Fruit fly (Drosophila melanogaster) whole organism, wandering third instar larva: ENCODE data around the gene CG13244.

ENCODE experiments used
- Abd-B ChIP-seq: fragments of >200 bp; optimal IDR thresholded peaks from 2 replicates; lab custom pipeline; 2017; ENCODE audit warnings: missing biosample characterization, missing genetic modification characterization
- CG32264 ChIP-seq: fragments of 200-800 bp; sonication (Bioruptor generic); optimal IDR thresholded peaks from 2 replicates; lab custom pipeline; 2016; ENCODE audit warnings: missing biosample characterization, missing genetic modification characterization
- CG9705 ChIP-seq: fragments of 200-800 bp; sonication (Bioruptor generic); optimal IDR thresholded peaks from 2 replicates; lab custom pipeline; 2018; ENCODE audit warnings: missing biosample characterization, mild to moderate bottlenecking, missing genetic modification characterization
- CrebA ChIP-seq: fragments of 200-800 bp; sonication (Bioruptor generic); optimal IDR thresholded peaks from 2 replicates; lab custom pipeline; 2016; ENCODE audit warnings: missing biosample characterization, mild to moderate bottlenecking, missing genetic modification characterization, borderline replicate concordance
- Dfd ChIP-seq: fragments of >200 bp; optimal IDR thresholded peaks from 2 replicates; lab custom pipeline; 2017; ENCODE audit warnings: missing biosample characterization, missing genetic modification characterization
- Dif ChIP-seq: fragments of 200-275, 200-300 bp; sonication (Bioruptor generic); optimal IDR thresholded peaks from 2 replicates; lab custom pipeline; 2018; ENCODE audit warnings: missing biosample characterization, missing genetic modification characterization; ENCODE audit not compliant: partially characterized antibody
- HLH106 ChIP-seq: fragments of 200-800 bp; optimal IDR thresholded peaks from 3 replicates; lab custom pipeline; 2019; ENCODE audit warnings: missing biosample characterization, mild to moderate bottlenecking, missing genetic modification characterization, moderate library complexity
- Hnf4 ChIP-seq: fragments of 200-800 bp; sonication (Bioruptor generic); optimal IDR thresholded peaks from 2 replicates; lab custom pipeline; 2016; ENCODE audit warnings: missing biosample characterization, mild to moderate bottlenecking, missing genetic modification characterization
- Hr78 ChIP-seq: fragments of >200 bp; optimal IDR thresholded peaks from 2 replicates; lab custom pipeline; 2017; ENCODE audit warnings: missing biosample characterization, missing genetic modification characterization
- Hr83 ChIP-seq: fragments of 200-300 bp; sonication (Bioruptor generic); optimal IDR thresholded peaks from 2 replicates; lab custom pipeline; 2016; ENCODE audit warnings: missing biosample characterization, mild to moderate bottlenecking, missing genetic modification characterization, moderate library complexity; ENCODE audit not compliant: poor library complexity, severe bottlenecking
- Jra ChIP-seq: sonication (Bioruptor generic); optimal IDR thresholded peaks from 2 replicates; lab custom pipeline; 2016; ENCODE audit warnings: missing biosample characterization, missing genetic modification characterization
- Mio ChIP-seq: sonication (Bioruptor generic); optimal IDR thresholded peaks from 2 replicates; lab custom pipeline; 2016; ENCODE audit warnings: missing biosample characterization, missing genetic modification characterization
- Myc ChIP-seq: fragments of >200 bp; optimal IDR thresholded peaks from 2 replicates; lab custom pipeline; 2017
- N ChIP-seq: fragments of >200 bp; optimal IDR thresholded peaks from 2 replicates; lab custom pipeline; 2018; ENCODE audit warnings: missing biosample characterization, missing external identifiers, missing genetic modification characterization
- Sp1 ChIP-seq: fragments of 200-800 bp; sonication (Bioruptor generic); optimal IDR thresholded peaks from 3 replicates; lab custom pipeline; 2019; ENCODE audit warnings: missing biosample characterization, mild to moderate bottlenecking, missing genetic modification characterization, moderate library complexity
- Vsx2 ChIP-seq: fragments of 200-300, 225-300 bp; sonication (Bioruptor generic); optimal IDR thresholded peaks from 2 replicates; lab custom pipeline; 2018; ENCODE audit warnings: missing biosample characterization, missing genetic modification characterization; ENCODE audit not compliant: partially characterized antibody
- br ChIP-seq: fragments of 200-800 bp; sonication (Bioruptor generic); optimal IDR thresholded peaks from 2 replicates; lab custom pipeline; 2016; ENCODE audit warnings: missing biosample characterization, missing genetic modification characterization
- brk ChIP-seq: fragments of 200-800 bp; sonication (Bioruptor generic); optimal IDR thresholded peaks from 2 replicates; lab custom pipeline; 2016; ENCODE audit warnings: missing biosample characterization, mild to moderate bottlenecking, missing genetic modification characterization
- dl ChIP-seq, 2 experiments: fragments of 175-275, 200-275 bp in 1 of 2; fragments of 200-275 bp in 1 of 2; sonication (Bioruptor generic); optimal IDR thresholded peaks; lab custom pipeline; 2018; ENCODE audit warnings: mild to moderate bottlenecking in 2 of 2, missing biosample characterization in 2 of 2, missing genetic modification characterization in 2 of 2, moderate library complexity in 2 of 2; ENCODE audit not compliant: partially characterized antibody in 2 of 2, insufficient read depth in 1 of 2
- dmrt93B ChIP-seq: fragments of 200-800 bp; sonication (Bioruptor generic); optimal IDR thresholded peaks from 2 replicates; lab custom pipeline; 2018; ENCODE audit warnings: missing biosample characterization, mild to moderate bottlenecking, missing genetic modification characterization
- dsf ChIP-seq: sonication (Bioruptor generic); optimal IDR thresholded peaks from 2 replicates; lab custom pipeline; 2016; ENCODE audit warnings: missing biosample characterization, missing genetic modification characterization, borderline replicate concordance
- ey ChIP-seq: fragments of 200-800 bp; sonication (Bioruptor generic); optimal IDR thresholded peaks from 2 replicates; lab custom pipeline; 2016; ENCODE audit warnings: missing biosample characterization, missing genetic modification characterization
- foxo ChIP-seq, 2 experiments: fragments of 200-800 bp; sonication (Bioruptor generic); optimal IDR thresholded peaks; 2 replicates in 1 of 2; 3 replicates in 1 of 2; lab custom pipeline; 2016 to 2017; ENCODE audit warnings: missing biosample characterization in 2 of 2, missing genetic modification characterization in 2 of 2
- fru ChIP-seq: fragments of 200-800 bp; sonication (Bioruptor generic); optimal IDR thresholded peaks from 3 replicates; lab custom pipeline; 2016; ENCODE audit warnings: missing biosample characterization, mild to moderate bottlenecking, missing genetic modification characterization
- h ChIP-seq: fragments of 200-800 bp; sonication (Bioruptor generic); optimal IDR thresholded peaks from 3 replicates; lab custom pipeline; 2016; ENCODE audit warnings: missing biosample characterization, mild to moderate bottlenecking, missing genetic modification characterization
- jim ChIP-seq: fragments of 175-275, 200-325 bp; sonication (Bioruptor generic); optimal IDR thresholded peaks from 2 replicates; lab custom pipeline; 2016; ENCODE audit warnings: missing biosample characterization, mild to moderate bottlenecking, missing genetic modification characterization
- lola ChIP-seq: fragments of >200 bp; optimal IDR thresholded peaks from 2 replicates; lab custom pipeline; 2017; ENCODE audit warnings: missing biosample characterization, missing genetic modification characterization
- pan ChIP-seq: fragments of >200 bp; optimal IDR thresholded peaks from 2 replicates; lab custom pipeline; 2017
- psq ChIP-seq: fragments of 200-800 bp; sonication (Bioruptor generic); optimal IDR thresholded peaks from 3 replicates; lab custom pipeline; 2017; ENCODE audit warnings: missing biosample characterization, mild to moderate bottlenecking, missing genetic modification characterization, moderate library complexity
- rgr ChIP-seq: fragments of 200-800 bp; sonication (Bioruptor generic); optimal IDR thresholded peaks from 3 replicates; lab custom pipeline; 2016; ENCODE audit warnings: missing biosample characterization, mild to moderate bottlenecking, missing genetic modification characterization
- sage ChIP-seq: fragments of 200-800 bp; sonication (Bioruptor generic); optimal IDR thresholded peaks from 2 replicates; lab custom pipeline; 2016; ENCODE audit warnings: missing biosample characterization, mild to moderate bottlenecking, missing genetic modification characterization
- sv ChIP-seq: fragments of 200-800 bp; sonication (Bioruptor generic); optimal IDR thresholded peaks from 3 replicates; lab custom pipeline; 2016; ENCODE audit warnings: missing biosample characterization, missing genetic modification characterization
- tai ChIP-seq: sonication (Bioruptor generic); optimal IDR thresholded peaks from 2 replicates; lab custom pipeline; 2016; ENCODE audit warnings: missing biosample characterization, missing genetic modification characterization
- usp ChIP-seq: fragments of >200 bp; optimal IDR thresholded peaks from 2 replicates; lab custom pipeline; 2017; ENCODE audit warnings: missing biosample characterization, missing genetic modification characterization
- woc ChIP-seq: sonication (Bioruptor generic); optimal IDR thresholded peaks from 2 replicates; lab custom pipeline; 2016; ENCODE audit warnings: missing biosample characterization, mild to moderate bottlenecking, missing genetic modification characterization

CG13244 gene

DNA sequence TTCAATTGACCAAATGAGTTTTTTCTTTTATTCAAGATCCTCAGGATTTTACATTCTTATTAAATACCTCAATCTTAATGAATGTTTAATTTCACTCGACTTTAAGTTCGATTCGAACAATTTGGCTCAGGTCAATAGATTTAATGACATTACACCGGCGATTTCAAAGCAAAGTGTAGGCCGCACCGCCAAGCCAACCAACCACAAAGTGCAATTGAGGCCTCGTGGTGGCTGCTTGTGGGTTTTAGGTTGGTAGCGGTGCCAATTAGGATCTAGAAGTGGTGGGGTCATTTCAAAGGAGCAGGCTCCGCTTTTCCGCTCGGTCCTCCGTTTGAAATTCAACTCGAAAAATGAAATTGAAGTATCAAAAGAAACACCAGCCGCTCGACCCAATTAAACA, at the start of gene CG13244:
Gene CG13244, plus strand, starts transcription at position 301 of the 400 bp plus-strand sequence.
- TF ChIP-seq Dif (GFP tag; lab: Kevin White, UChicago) (no peak), br (GFP tag; lab: Kevin White, UChicago) (no peak), foxo (GFP tag; optimal IDR thresholded peaks at IDR 0.05; lab: Kevin White, UChicago) (no peak), Mio (GFP tag; lab: Kevin White, UChicago) (no peak), psq (GFP tag; lab: Kevin White, UChicago) (no peak)

DNA sequence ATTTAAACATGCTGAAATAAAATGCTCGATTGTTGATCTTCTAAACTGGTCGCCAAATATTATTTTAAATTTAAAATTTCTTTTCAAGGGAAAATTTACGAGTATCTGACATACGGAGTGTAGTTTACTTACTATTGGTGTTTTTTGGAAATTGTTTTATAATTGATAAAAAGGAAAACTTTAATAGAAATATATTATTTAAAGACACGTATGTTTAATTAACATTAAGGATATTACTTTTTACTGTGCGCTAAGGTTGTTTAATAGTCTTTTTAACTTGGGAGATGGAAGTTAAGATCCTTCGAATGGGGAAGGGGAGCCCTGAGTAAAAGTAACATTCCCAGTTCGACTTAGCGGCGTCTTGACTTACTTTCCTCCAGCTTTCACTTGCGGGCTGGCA, 36.6 kb upstream of the CG13244 start, which contains the start of gene CG7653:
Gene CG7653, minus strand, starts transcription at position 101 of the 400 bp plus-strand sequence.
- TF ChIP-seq h (GFP tag; lab: Kevin White, UChicago), result no peak
- TF ChIP-seq woc, result no peak
- no peak for TF ChIP-seq Sp1 (GFP tag; lab: Kevin White, UChicago)
- no peak for TF ChIP-seq N (GFP tag; lab: Kevin White, UChicago)
- TF ChIP-seq Mio (GFP tag; lab: Kevin White, UChicago), result no peak
- TF ChIP-seq usp (GFP tag; lab: Kevin White, UChicago), result no peak
- TF ChIP-seq Hnf4, result no peak
- TF ChIP-seq ey (GFP tag; lab: Kevin White, UChicago), result no peak
- no peak for TF ChIP-seq jim (GFP tag; lab: Kevin White, UChicago)
- no peak for TF ChIP-seq lola
- no peak for TF ChIP-seq CG32264 (GFP tag; lab: Kevin White, UChicago)
- no peak for TF ChIP-seq pan (lab: Kevin White, UChicago)
- no peak for TF ChIP-seq Hr78 (GFP tag; lab: Kevin White, UChicago)
- TF ChIP-seq tai (GFP tag; lab: Kevin White, UChicago), result no peak
- no peak for TF ChIP-seq br (GFP tag; lab: Kevin White, UChicago)
- TF ChIP-seq dl (GFP tag; optimal IDR thresholded peaks at IDR 0.05; lab: Kevin White, UChicago; ENCODE audit: insufficient read depth in 1 of 2, partially characterized antibody in 2 of 2), result no peak
- no peak for TF ChIP-seq CrebA
- TF ChIP-seq dmrt93B (GFP tag; lab: Kevin White, UChicago), result no peak

DNA sequence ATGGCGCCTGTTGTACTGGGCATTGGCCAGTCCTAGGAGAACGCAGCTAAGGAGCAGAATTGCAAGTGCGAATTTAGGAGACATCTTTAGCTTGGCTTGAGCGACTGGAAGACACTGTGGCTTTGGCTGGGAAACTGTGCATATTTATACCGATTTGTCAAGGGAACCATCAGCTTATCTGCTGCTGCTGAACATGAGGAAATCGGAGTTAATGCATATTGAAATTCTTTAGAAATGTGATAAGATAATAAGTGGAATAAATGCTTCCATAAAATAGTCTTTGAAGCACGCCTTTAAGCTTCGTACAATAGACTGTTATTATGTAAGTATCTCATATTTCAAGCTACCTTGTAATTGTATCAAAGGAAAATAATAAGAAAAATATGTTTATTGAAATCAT, 33.6 kb upstream of the CG13244 start, which contains the start of gene CG44475:
Gene CG44475, minus strand, starts transcription at position 101 of the 400 bp plus-strand sequence.
- no peak for TF ChIP-seq HLH106 (tag; lab: Kevin White, UChicago)
- TF ChIP-seq Mio (GFP tag; lab: Kevin White, UChicago), result no peak
- TF ChIP-seq ey (GFP tag; lab: Kevin White, UChicago), result no peak
- no peak for TF ChIP-seq usp (GFP tag; lab: Kevin White, UChicago)
- no peak for TF ChIP-seq brk (GFP tag; lab: Kevin White, UChicago)
- TF ChIP-seq Hr83 (GFP tag; lab: Kevin White, UChicago), result no peak
- no peak for TF ChIP-seq foxo (GFP tag; optimal IDR thresholded peaks at IDR 0.05; lab: Kevin White, UChicago)
- TF ChIP-seq Abd-B, result no peak
- TF ChIP-seq N (GFP tag; lab: Kevin White, UChicago), result no peak
- no peak for TF ChIP-seq Dfd
- no peak for TF ChIP-seq jim (GFP tag; lab: Kevin White, UChicago)
- TF ChIP-seq pan (lab: Kevin White, UChicago), result no peak
- TF ChIP-seq dsf (GFP tag; lab: Kevin White, UChicago), result no peak
- TF ChIP-seq Myc (lab: Kevin White, UChicago), result no peak
- TF ChIP-seq lola, result no peak
- no peak for TF ChIP-seq Jra (GFP tag; lab: Kevin White, UChicago)
- no peak for TF ChIP-seq Vsx2

DNA sequence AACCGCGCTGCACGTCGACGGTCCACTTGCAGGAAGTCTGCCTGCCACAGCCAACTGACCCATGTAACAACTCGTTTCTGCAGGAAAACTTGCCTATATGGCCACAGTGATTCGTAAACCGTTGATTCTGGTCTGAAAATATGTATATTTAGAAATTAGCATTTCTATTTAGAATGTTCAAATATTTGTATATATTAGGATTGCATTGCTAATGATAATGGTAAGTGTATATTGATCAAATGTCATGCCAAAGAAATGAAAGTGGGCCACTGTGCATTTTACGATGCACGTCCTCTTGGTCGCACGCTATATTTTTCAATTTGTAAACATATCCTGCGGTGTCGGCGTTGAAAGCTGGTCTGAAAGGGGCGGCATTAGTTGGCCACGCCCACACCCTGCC, 30.5 kb upstream of the CG13244 start:
- no peak for TF ChIP-seq CG9705 (GFP tag; lab: Kevin White, UChicago)
- TF ChIP-seq sage, result no peak
- TF ChIP-seq h (GFP tag; lab: Kevin White, UChicago), result peak; percentile 34
- TF ChIP-seq Hr83 (GFP tag; lab: Kevin White, UChicago), result no peak
- TF ChIP-seq rgr, result no peak
- peak; percentile 22 for TF ChIP-seq fru
- no peak for TF ChIP-seq HLH106 (tag; lab: Kevin White, UChicago)
- TF ChIP-seq Dfd, result no peak
- no peak for TF ChIP-seq N (GFP tag; lab: Kevin White, UChicago)
- no peak for TF ChIP-seq br (GFP tag; lab: Kevin White, UChicago)
- no peak for TF ChIP-seq Myc (lab: Kevin White, UChicago)
- TF ChIP-seq foxo (GFP tag; optimal IDR thresholded peaks at IDR 0.05; lab: Kevin White, UChicago), result peak in 1 of 2 experiments; percentile 12
- TF ChIP-seq CrebA, result no peak
- no peak for TF ChIP-seq woc
- TF ChIP-seq CG32264 (GFP tag; lab: Kevin White, UChicago), result no peak
- TF ChIP-seq sv, result no peak
- TF ChIP-seq Abd-B, result no peak
- TF ChIP-seq jim (GFP tag; lab: Kevin White, UChicago), result no peak
- TF ChIP-seq Jra (GFP tag; lab: Kevin White, UChicago), result no peak
- no peak for TF ChIP-seq psq (GFP tag; lab: Kevin White, UChicago)
- TF ChIP-seq, all 38 proteins: peak for 3
